Worm (Caenorhabditis elegans): ENCODE measurements around the gene C16A3.5.

ce11 chrIII:6355359-6355758, 25.2 kb upstream of the C16A3.5 start:
- TF ChIP-seq rnt-1 (tag; optimal IDR thresholded peaks at IDR 0.05) (no peak), hlh-30 (tag; optimal IDR thresholded peaks at IDR 0.05; ENCODE audit: insufficient read depth) (no peak), madf-2 (tag; optimal IDR thresholded peaks at IDR 0.05) (no peak), sox-2 (GFP tag; IDR thresholded peaks at IDR 0.05) (no peak), elt-2 (tag; optimal IDR thresholded peaks at IDR 0.05) (no peak)

Measured in whole organism, late embryonic.